Worm (Caenorhabditis elegans) whole organism, L3 larva: ENCODE results near the gene R02D5.9.

Experiments used
- ZK546.5 ChIP-seq: sonication (generic microtip); optimal IDR thresholded peaks from 2 replicates; lab custom pipeline; 2017; ENCODE audit warnings: missing biosample characterization, missing genetic modification characterization
- ceh-28 ChIP-seq: fragments of 150-350 bp; optimal IDR thresholded peaks from 2 replicates; lab custom pipeline; 2014; ENCODE audit warnings: missing biosample characterization, missing genetic modification reagents, missing genetic modification characterization
- egl-27 ChIP-seq: sonication (generic microtip); optimal IDR thresholded peaks from 4 replicates; lab custom pipeline; 2017; ENCODE audit warnings: missing biosample characterization, missing genetic modification reagents, missing genetic modification characterization
- egl-5 ChIP-seq: fragments of 150-350 bp; optimal IDR thresholded peaks from 2 replicates; lab custom pipeline; 2017; ENCODE audit warnings: missing biosample characterization, missing genetic modification reagents, missing genetic modification characterization, inconsistent platforms
- fkh-10 ChIP-seq: sonication (generic microtip); optimal IDR thresholded peaks from 2 replicates; lab custom pipeline; 2017; ENCODE audit warnings: missing biosample characterization, missing genetic modification reagents, missing genetic modification characterization
- fos-1 ChIP-seq: fragments of 150-350 bp; optimal IDR thresholded peaks from 2 replicates; lab custom pipeline; 2014; ENCODE audit warnings: missing biosample characterization, missing genetic modification characterization
- lin-15B ChIP-seq: fragments of 150-350 bp; optimal IDR thresholded peaks from 2 replicates; lab custom pipeline; 2014; ENCODE audit warnings: missing biosample characterization, missing genetic modification characterization
- mdl-1 ChIP-seq: fragments of 150-350 bp; optimal IDR thresholded peaks from 2 replicates; lab custom pipeline; 2014; ENCODE audit warnings: missing biosample characterization, missing genetic modification characterization
- nhr-25 ChIP-seq: sonication (generic microtip); optimal IDR thresholded peaks from 2 replicates; lab custom pipeline; 2017; ENCODE audit warnings: missing biosample characterization, missing genetic modification characterization
- skn-1 ChIP-seq: fragments of 150-350 bp; optimal IDR thresholded peaks from 2 replicates; lab custom pipeline; 2014; ENCODE audit warnings: missing biosample characterization, missing genetic modification characterization
- snpc-4 ChIP-seq: fragments of 150-350 bp; optimal IDR thresholded peaks from 2 replicates; lab custom pipeline; 2014; ENCODE audit warnings: missing biosample characterization, missing genetic modification characterization

- TF ChIP-seq mdl-1 (tag; lab: Kevin White, UChicago): no peak
- TF ChIP-seq egl-27 (tag; lab: Kevin White, UChicago): no peak
- TF ChIP-seq nhr-25 (tag; lab: Kevin White, UChicago): peak; percentile 21
- TF ChIP-seq fos-1: no peak
- TF ChIP-seq lin-15B (tag; lab: Kevin White, UChicago): no peak
- no peak for TF ChIP-seq egl-5 (tag; lab: Kevin White, UChicago)
- TF ChIP-seq fkh-10 (GFP tag; lab: Kevin White, UChicago): no peak
- TF ChIP-seq snpc-4 (tag; lab: Kevin White, UChicago): no peak
- TF ChIP-seq skn-1 (tag; lab: Kevin White, UChicago): no peak
- no peak for TF ChIP-seq ZK546.5 (tag; lab: Kevin White, UChicago)
- no peak for TF ChIP-seq ceh-28
Observed at ce11 chrV:14499074-14499864, 11.7 kb downstream of the R02D5.9 start.
